Worm (Caenorhabditis elegans): ENCODE results near the gene D2024.4.
A peak's percentile ranks its signal among the peaks of the same experiment; 100 is the strongest.

Gene D2024.4

DNA sequence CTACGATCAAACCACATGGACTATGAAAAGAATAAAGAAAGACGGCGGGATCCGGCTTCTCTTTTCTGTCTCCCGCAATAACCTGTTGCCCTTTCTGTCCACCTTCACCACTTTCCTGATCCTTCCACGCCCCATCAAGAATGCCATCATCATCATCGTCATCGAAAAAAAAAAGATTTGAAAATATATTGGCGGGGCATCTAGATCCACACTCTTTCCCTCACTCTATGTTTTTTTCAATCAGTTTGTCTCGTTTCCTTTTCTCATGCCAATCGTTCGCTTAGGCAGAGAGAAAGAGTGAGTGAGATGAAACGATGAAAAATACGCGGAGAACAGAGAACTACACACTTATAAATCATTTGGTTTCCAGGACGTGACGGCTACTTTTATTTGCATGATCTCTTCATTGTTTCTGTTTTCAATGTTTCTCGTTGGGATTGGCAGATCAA, 2.6 kb downstream of the D2024.4 start (continued):
- TF ChIP-seq hlh-11 (tag; optimal IDR thresholded peaks at IDR 0.05), result peak; percentile 81
- no peak for TF ChIP-seq gei-8 (GFP tag; optimal IDR thresholded peaks at IDR 0.05)
- no peak for TF ChIP-seq dmd-6 (GFP tag; IDR thresholded peaks at IDR 0.05)
- no peak for TF ChIP-seq lim-7 (GFP tag; IDR thresholded peaks at IDR 0.05)
- TF ChIP-seq nhr-48 (tag; optimal IDR thresholded peaks at IDR 0.05), result peak; percentile 60
- no peak for TF ChIP-seq ctbp-1 (GFP tag; IDR thresholded peaks at IDR 0.05)
- TF ChIP-seq lin-1 (GFP tag; IDR thresholded peaks at IDR 0.05), result no peak
- no peak for TF ChIP-seq unc-39 (tag; optimal IDR thresholded peaks at IDR 0.05)
- no peak for TF ChIP-seq mep-1 (tag; optimal IDR thresholded peaks at IDR 0.05)
- no peak for TF ChIP-seq ces-1 (GFP tag; optimal IDR thresholded peaks at IDR 0.05)
- TF ChIP-seq jun-1 (tag; optimal IDR thresholded peaks at IDR 0.05), result no peak
- TF ChIP-seq ceh-32 (tag; optimal IDR thresholded peaks at IDR 0.05; ENCODE audit: poor library complexity), result no peak
- no peak for TF ChIP-seq php-3 (GFP tag; IDR thresholded peaks at IDR 0.05)

DNA sequence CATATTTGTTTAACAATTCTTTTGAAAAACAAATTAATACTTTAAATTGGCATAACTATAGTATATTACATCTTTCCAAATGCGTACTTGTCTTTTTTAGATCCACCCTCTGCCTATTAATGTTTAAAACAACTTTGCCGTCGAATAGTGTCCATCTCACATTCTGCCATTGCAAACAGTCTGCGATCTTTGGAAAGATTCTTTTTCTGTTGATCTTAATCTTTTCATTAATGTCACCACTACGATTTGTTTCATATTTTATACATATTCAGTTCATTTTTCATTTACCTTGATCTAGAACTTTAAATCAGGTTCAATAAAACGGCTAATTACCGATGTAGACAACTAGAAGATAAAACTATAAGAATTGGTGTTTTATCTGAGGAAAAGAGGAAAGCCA, 3.6 kb downstream of the D2024.4 start:
- TF ChIP-seq aha-1 (tag), result peak; percentile 42
- no peak for TF ChIP-seq fos-1 (tag; optimal IDR thresholded peaks at IDR 0.05)
- no peak for TF ChIP-seq madf-9 (GFP tag; conservative IDR thresholded peaks at IDR 0.05)
- TF ChIP-seq pha-4 (GFP tag; IDR thresholded peaks at IDR 0.05), result no peak
- TF ChIP-seq pha-4 (tag; optimal IDR thresholded peaks at IDR 0.05), result no peak
- TF ChIP-seq snpc-4 (tag; optimal IDR thresholded peaks at IDR 0.05), result no peak
- no peak for TF ChIP-seq dmd-8 (GFP tag; IDR thresholded peaks at IDR 0.05)
- TF ChIP-seq pqm-1 (tag; optimal IDR thresholded peaks at IDR 0.05), result no peak

- TF ChIP-seq Y105C5A.15 (GFP tag; IDR thresholded peaks at IDR 0.05), result no peak
- TF ChIP-seq hif-1 (tag; optimal IDR thresholded peaks at IDR 0.05), result no peak
- no peak for TF ChIP-seq unc-39 (tag; optimal IDR thresholded peaks at IDR 0.05)
- TF ChIP-seq lin-38 (GFP tag; IDR thresholded peaks at IDR 0.05), result no peak
- TF ChIP-seq aha-1 (tag), result peak; percentile 28
- TF ChIP-seq mxl-3 (GFP tag; optimal IDR thresholded peaks at IDR 0.05), result no peak
- no peak for TF ChIP-seq madf-5 (GFP tag; IDR thresholded peaks at IDR 0.05)
- no peak for TF ChIP-seq saeg-2 (GFP tag; IDR thresholded peaks at IDR 0.05)
- TF ChIP-seq nhr-77 (tag; optimal IDR thresholded peaks at IDR 0.05), result no peak
- TF ChIP-seq F26F4.8 (GFP tag; conservative IDR thresholded peaks at IDR 0.05), result no peak
- TF ChIP-seq ZK546.5 (tag; optimal IDR thresholded peaks at IDR 0.05), result no peak
- no peak for TF ChIP-seq vab-7 (GFP tag; IDR thresholded peaks at IDR 0.05)
- no peak for TF ChIP-seq dmd-8 (GFP tag; IDR thresholded peaks at IDR 0.05)
- TF ChIP-seq ceh-28 (tag; optimal IDR thresholded peaks at IDR 0.05), result no peak
- TF ChIP-seq hmg-1.1 (GFP tag; IDR thresholded peaks at IDR 0.05), result peak; percentile 80
- no peak for TF ChIP-seq zfp-3 (GFP tag; conservative IDR thresholded peaks at IDR 0.05)
- no peak for TF ChIP-seq dmd-9 (GFP tag; IDR thresholded peaks at IDR 0.05)
- no peak for TF ChIP-seq lin-39 (tag; optimal IDR thresholded peaks at IDR 0.05)
- peak; percentile 9 to 56 for TF ChIP-seq lsy-2 (tag; optimal IDR thresholded peaks at IDR 0.05)
- no peak for TF ChIP-seq Y75B8A.6 (GFP tag; IDR thresholded peaks at IDR 0.05)
- TF ChIP-seq mep-1 (tag; optimal IDR thresholded peaks at IDR 0.05), result peak; percentile 71
- no peak for TF ChIP-seq nhr-48 (tag; optimal IDR thresholded peaks at IDR 0.05)
- no peak for TF ChIP-seq set-16 (GFP tag; IDR thresholded peaks at IDR 0.05)
- TF ChIP-seq sdz-12 (GFP tag; optimal IDR thresholded peaks at IDR 0.05), result no peak
- TF ChIP-seq T26A8.4 (GFP tag; IDR thresholded peaks at IDR 0.05), result 0 out of 2 replicates have a peak, but pooled peaks have one; percentile 41
- no peak for TF ChIP-seq ceh-20 (GFP tag; IDR thresholded peaks at IDR 0.05)
- no peak for TF ChIP-seq lin-29 (GFP tag; IDR thresholded peaks at IDR 0.05)
- TF ChIP-seq nhr-11 (tag; optimal IDR thresholded peaks at IDR 0.05), result peak; percentile 57
- TF ChIP-seq dmd-6 (GFP tag; IDR thresholded peaks at IDR 0.05), result peak; percentile 69; the same call in 1 of the 2 replicates
- no peak for TF ChIP-seq aly-2 (tag; optimal IDR thresholded peaks at IDR 0.05)
- TF ChIP-seq daf-19 (GFP tag; conservative IDR thresholded peaks at IDR 0.05), result no peak
- TF ChIP-seq pha-4 (GFP tag; IDR thresholded peaks at IDR 0.05), result no peak
- no peak for TF ChIP-seq pha-4 (tag; optimal IDR thresholded peaks at IDR 0.05)
- TF ChIP-seq zip-2 (tag; optimal IDR thresholded peaks at IDR 0.05), result no peak
- no peak for TF ChIP-seq ztf-11 (tag; optimal IDR thresholded peaks at IDR 0.05)
- TF ChIP-seq lir-3 (tag; optimal IDR thresholded peaks at IDR 0.05), result no peak
Measured at ce11 chrIV:7235382-7235917, 4.4 kb downstream of the D2024.4 start.
